Fruit fly (Drosophila melanogaster) whole organism, embryonic: ENCODE measurements around the gene CG3149.

Source experiments
- CG10209 ChIP-seq: fragments of 200-800 bp; sonication (Bioruptor generic); optimal IDR thresholded peaks from 3 replicates; lab custom pipeline; 2017; ENCODE audit warnings: missing biosample characterization, mild to moderate bottlenecking, missing genetic modification characterization, missing genetic modification reagents
- CG1024 ChIP-seq: fragments of 200-800 bp; sonication (Bioruptor generic); IDR thresholded peaks from 2 replicates; pipeline ENCODE4 v1.3.6; 2022; ENCODE audit warnings: missing biosample characterization, missing genetic modification characterization
- CG10366 ChIP-seq: fragments of 200-800 bp; sonication (Bioruptor generic); IDR thresholded peaks from 2 replicates; pipeline ENCODE4 v1.3.6; 2022; ENCODE audit warnings: missing biosample characterization, missing genetic modification characterization
- CG11398 ChIP-seq: fragments of 200-800 bp; sonication (Bioruptor generic); optimal IDR thresholded peaks from 2 replicates; lab custom pipeline; 2016; ENCODE audit warnings: missing biosample characterization, missing genetic modification characterization
- CG11696 ChIP-seq: fragments of 200-800 bp; sonication (Bioruptor generic); IDR thresholded peaks from 2 replicates; pipeline ENCODE4 v1.3.6; 2022; ENCODE audit warnings: missing biosample characterization, missing genetic modification characterization
- CG1233 ChIP-seq: fragments of 200-800 bp; sonication (Bioruptor generic); optimal IDR thresholded peaks from 4 replicates; lab custom pipeline; 2018; ENCODE audit warnings: missing biosample characterization, mild to moderate bottlenecking, missing genetic modification characterization
- CG12659 ChIP-seq: fragments of 200-800 bp; sonication (Bioruptor generic); optimal IDR thresholded peaks from 3 replicates; lab custom pipeline; 2017; ENCODE audit warnings: mild to moderate bottlenecking, missing biosample characterization, missing genetic modification reagents, missing genetic modification characterization
- CG12769 ChIP-seq: fragments of 200-800 bp; sonication (Bioruptor generic); optimal IDR thresholded peaks from 2 replicates; lab custom pipeline; 2019; ENCODE audit warnings: missing biosample characterization, mild to moderate bottlenecking, missing genetic modification characterization, moderate library complexity
- CG15514 ChIP-seq: fragments of 200-800 bp; sonication (Bioruptor generic); optimal IDR thresholded peaks from 3 replicates; lab custom pipeline; 2017; ENCODE audit warnings: missing biosample characterization, missing genetic modification characterization, mild to moderate bottlenecking, moderate library complexity, missing genetic modification reagents
- CG17361 ChIP-seq: fragments of 200-800 bp; sonication (Bioruptor generic); IDR thresholded peaks from 3 replicates; pipeline ENCODE4 v1.3.6; 2022; ENCODE audit warnings: missing biosample characterization, missing genetic modification characterization
- CG17385 ChIP-seq: fragments of 200-800 bp; sonication (Bioruptor generic); optimal IDR thresholded peaks from 3 replicates; lab custom pipeline; 2018; ENCODE audit warnings: missing biosample characterization, mild to moderate bottlenecking, missing genetic modification characterization
- CG17802 ChIP-seq: fragments of 200-800 bp; sonication (Bioruptor generic); optimal IDR thresholded peaks from 2 replicates; lab custom pipeline; 2018; ENCODE audit warnings: missing biosample characterization, mild to moderate bottlenecking, missing genetic modification characterization, moderate library complexity
- CG2129 ChIP-seq: fragments of 200-800 bp; sonication (Bioruptor generic); IDR thresholded peaks from 2 replicates; pipeline ENCODE4 v1.3.6; 2022; ENCODE audit warnings: missing biosample characterization, missing genetic modification characterization; ENCODE audit not compliant: partially characterized antibody
- CG32767 ChIP-seq: fragments of 200-800 bp; sonication (Bioruptor generic); IDR thresholded peaks from 2 replicates; pipeline ENCODE4 v1.3.6; 2022; ENCODE audit warnings: missing biosample characterization, missing genetic modification characterization
- CG3995 ChIP-seq: fragments of 200-800 bp; sonication (Bioruptor generic); optimal IDR thresholded peaks from 3 replicates; lab custom pipeline; 2016; ENCODE audit warnings: missing biosample characterization, missing genetic modification characterization
- CG4617 ChIP-seq: fragments of 200-800 bp; sonication (Bioruptor generic); optimal IDR thresholded peaks from 3 replicates; lab custom pipeline; 2016; ENCODE audit warnings: missing biosample characterization, missing genetic modification characterization, borderline replicate concordance
- CG4820 ChIP-seq: fragments of 200-800 bp; sonication (Bioruptor generic); optimal IDR thresholded peaks from 3 replicates; lab custom pipeline; 2016; ENCODE audit warnings: missing biosample characterization, missing genetic modification characterization
- CG5180 ChIP-seq: fragments of 200-800 bp; sonication (Bioruptor generic); optimal IDR thresholded peaks from 3 replicates; lab custom pipeline; 2017; ENCODE audit warnings: missing biosample characterization, missing genetic modification characterization, mild to moderate bottlenecking, moderate library complexity, missing genetic modification reagents
- CG8089 ChIP-seq: fragments of 200-800 bp; sonication (Bioruptor generic); optimal IDR thresholded peaks from 3 replicates; lab custom pipeline; 2016; ENCODE audit warnings: missing biosample characterization, missing genetic modification characterization
- CG8924 ChIP-seq: fragments of 200-800 bp; optimal IDR thresholded peaks from 3 replicates; lab custom pipeline; 2019; ENCODE audit warnings: missing biosample characterization, mild to moderate bottlenecking, missing genetic modification characterization, moderate library complexity
- CG9437 ChIP-seq: fragments of 200-800 bp; sonication (Bioruptor generic); optimal IDR thresholded peaks from 2 replicates; lab custom pipeline; 2018; ENCODE audit warnings: missing biosample characterization, mild to moderate bottlenecking, missing genetic modification characterization
- HLH54F ChIP-seq: fragments of 200-800 bp; sonication (Bioruptor generic); optimal IDR thresholded peaks from 3 replicates; lab custom pipeline; 2016; ENCODE audit warnings: missing biosample characterization, missing genetic modification characterization
- HmgZ ChIP-seq: fragments of 200-800 bp; sonication (Bioruptor generic); optimal IDR thresholded peaks from 2 replicates; lab custom pipeline; 2018; ENCODE audit warnings: missing biosample characterization, mild to moderate bottlenecking, missing genetic modification characterization
- Hr78 ChIP-seq, 2 experiments: fragments of 200-800 bp in 1 of 2; fragments of >200 bp in 1 of 2; sonication (Bioruptor generic) in 1 of 2; optimal IDR thresholded peaks; 2 replicates each; lab custom pipeline; 2017 to 2019; ENCODE audit warnings: missing biosample characterization in 2 of 2, missing genetic modification characterization in 2 of 2, mild to moderate bottlenecking in 1 of 2, moderate library complexity in 1 of 2
- Jarid2 ChIP-seq: fragments of 200-800 bp; sonication (Bioruptor generic); optimal IDR thresholded peaks from 3 replicates; lab custom pipeline; 2017; ENCODE audit warnings: mild to moderate bottlenecking, missing biosample characterization, missing genetic modification reagents, missing genetic modification characterization
- Kr ChIP-seq: fragments of 200-800 bp; sonication (Bioruptor generic); optimal IDR thresholded peaks from 2 replicates; lab custom pipeline; 2017; ENCODE audit warnings: missing biosample characterization, mild to moderate bottlenecking, missing genetic modification characterization
- Lhr ChIP-seq: fragments of 200-800 bp; sonication (Bioruptor generic); optimal IDR thresholded peaks from 3 replicates; lab custom pipeline; 2017; ENCODE audit warnings: mild to moderate bottlenecking, missing biosample characterization, missing genetic modification reagents, missing genetic modification characterization
- NK7.1 ChIP-seq: fragments of 200-800 bp; sonication (Bioruptor generic); optimal IDR thresholded peaks from 3 replicates; lab custom pipeline; 2016; ENCODE audit warnings: missing biosample characterization, missing genetic modification characterization
- ara ChIP-seq: fragments of 200-800 bp; sonication (Bioruptor generic); IDR thresholded peaks from 2 replicates; pipeline ENCODE4 v1.3.6; 2022; ENCODE audit warnings: missing biosample characterization, missing genetic modification characterization
- bab2 ChIP-seq: fragments of 200-800 bp; sonication (Bioruptor generic); optimal IDR thresholded peaks from 2 replicates; lab custom pipeline; 2016; ENCODE audit warnings: missing biosample characterization, missing genetic modification characterization
- bigmax ChIP-seq: fragments of 200-800 bp; sonication (Bioruptor generic); optimal IDR thresholded peaks from 2 replicates; lab custom pipeline; 2018; ENCODE audit warnings: missing biosample characterization, mild to moderate bottlenecking, missing genetic modification characterization
- cas ChIP-seq: fragments of 200-800 bp; sonication (Bioruptor generic); IDR thresholded peaks from 2 replicates; pipeline ENCODE4 v1.3.6; 2022; ENCODE audit warnings: missing biosample characterization, missing genetic modification characterization
- chm ChIP-seq: fragments of 200-800 bp; sonication (Bioruptor generic); IDR thresholded peaks from 2 replicates; pipeline ENCODE4 v1.3.6; 2022; ENCODE audit warnings: missing biosample characterization, missing genetic modification characterization
- croc ChIP-seq: fragments of 200-800 bp; sonication (Bioruptor generic); conservative IDR thresholded peaks from 3 replicates; pipeline ENCODE4 v1.3.6; 2022; ENCODE audit warnings: missing biosample characterization, missing genetic modification characterization
- da ChIP-seq: fragments of 200-800 bp; sonication (Bioruptor generic); optimal IDR thresholded peaks from 2 replicates; lab custom pipeline; 2016; ENCODE audit warnings: missing biosample characterization, missing genetic modification characterization
- esg ChIP-seq: fragments of 200-800 bp; sonication (Bioruptor generic); conservative IDR thresholded peaks from 2 replicates; pipeline ENCODE4 v1.3.6; 2022; ENCODE audit warnings: missing biosample characterization, missing genetic modification characterization
- fru ChIP-seq: fragments of >200 bp; optimal IDR thresholded peaks from 2 replicates; lab custom pipeline; 2017
- gcm ChIP-seq: fragments of 200-800 bp; sonication (Bioruptor generic); optimal IDR thresholded peaks from 2 replicates; lab custom pipeline; 2019; ENCODE audit warnings: missing biosample characterization, mild to moderate bottlenecking, missing genetic modification characterization, moderate library complexity
- inv ChIP-seq: fragments of 200-800 bp; sonication (Bioruptor generic); IDR thresholded peaks from 2 replicates; pipeline ENCODE4 v1.3.6; 2022; ENCODE audit warnings: missing biosample characterization, missing genetic modification characterization; ENCODE audit not compliant: partially characterized antibody
- lmd ChIP-seq: fragments of 200-800 bp; sonication (Bioruptor generic); IDR thresholded peaks from 2 replicates; pipeline ENCODE4 v1.3.6; 2022; ENCODE audit warnings: missing biosample characterization, missing genetic modification characterization
- nom ChIP-seq: fragments of 200-800 bp; sonication (Bioruptor generic); optimal IDR thresholded peaks from 2 replicates; lab custom pipeline; 2017; ENCODE audit warnings: missing biosample characterization, missing genetic modification characterization, mild to moderate bottlenecking, moderate library complexity, missing genetic modification reagents
- pan ChIP-seq, 4 experiments: fragments of >200 bp in 3 of 4; fragments of 200-800 bp in 1 of 4; sonication (Bioruptor generic) in 1 of 4; optimal IDR thresholded peaks in 3 of 4; IDR thresholded peaks in 1 of 4; 2 replicates each; pipeline versions ENCODE4 v1.3.6 to Lab custom; 2017 to 2022; ENCODE audit warnings: missing biosample characterization in 2 of 4, missing genetic modification characterization in 2 of 4, mixed read lengths in 1 of 4
- pnt ChIP-seq: fragments of 200-800 bp; sonication (Bioruptor generic); optimal IDR thresholded peaks from 3 replicates; lab custom pipeline; 2016; ENCODE audit warnings: missing biosample characterization, missing genetic modification characterization
- slou ChIP-seq: fragments of 200-800 bp; sonication (Bioruptor generic); optimal IDR thresholded peaks from 3 replicates; lab custom pipeline; 2016; ENCODE audit warnings: missing biosample characterization, missing genetic modification characterization
- sqz ChIP-seq: fragments of 200-800 bp; sonication (Bioruptor generic); optimal IDR thresholded peaks from 3 replicates; lab custom pipeline; 2018; ENCODE audit warnings: missing biosample characterization, mild to moderate bottlenecking, missing genetic modification characterization
- tio ChIP-seq: fragments of 200-800 bp; sonication (Bioruptor generic); optimal IDR thresholded peaks from 2 replicates; lab custom pipeline; 2017; ENCODE audit warnings: missing biosample characterization, missing genetic modification characterization, inconsistent platforms
- unpg ChIP-seq: fragments of 200-800 bp; sonication (Bioruptor generic); optimal IDR thresholded peaks from 3 replicates; lab custom pipeline; 2018; ENCODE audit warnings: missing biosample characterization, mild to moderate bottlenecking, missing genetic modification characterization, moderate library complexity

The CG3149 gene

dm6 chrX:5679079-5679932, 15.7 kb downstream of the CG3149 start (continued):
- peak; percentile 66 for TF ChIP-seq CG8089 (GFP tag; lab: Kevin White, UChicago)
- TF ChIP-seq CG2129, result no peak
- TF ChIP-seq CG12769 (tag; lab: Kevin White, UChicago), result no peak
- TF ChIP-seq CG5180, result no peak
- TF ChIP-seq bab2 (GFP tag; lab: Kevin White, UChicago), result peak; percentile 21
- no peak for TF ChIP-seq NK7.1 (GFP tag; lab: Kevin White, UChicago)
- 0 out of 2 replicates have a peak, but pooled peaks have one; percentile 28 for TF ChIP-seq lmd (GFP tag; lab: Robert Waterston, UW)
- no peak for TF ChIP-seq CG4617
- TF ChIP-seq gcm (GFP tag; lab: Kevin White, UChicago), result peak; percentile 3
- TF ChIP-seq ara (GFP tag; lab: Robert Waterston, UW), result 0 out of 2 replicates have a peak, but pooled peaks have one; percentile 46
- TF ChIP-seq HLH54F (GFP tag; lab: Kevin White, UChicago), result no peak
- peak; percentile 50 for TF ChIP-seq CG4820 (GFP tag; lab: Kevin White, UChicago)
- TF ChIP-seq da (GFP tag; lab: Kevin White, UChicago), result peak; percentile 8
- TF ChIP-seq bigmax, result no peak
- peak; percentile 35 for TF ChIP-seq CG9437 (GFP tag; lab: Kevin White, UChicago)
- TF ChIP-seq CG17385 (GFP tag; lab: Kevin White, UChicago), result peak; percentile 28
- TF ChIP-seq fru (lab: Kevin White, UChicago), result no peak
- peak; percentile 10 for TF ChIP-seq CG1233 (GFP tag; lab: Kevin White, UChicago)
- TF ChIP-seq CG3995, result no peak
- TF ChIP-seq CG32767 (GFP tag; lab: Robert Waterston, UW), result no peak
- no peak for TF ChIP-seq HmgZ (tag; lab: Kevin White, UChicago)
- TF ChIP-seq tio (GFP tag; lab: Kevin White, UChicago), result no peak
- 0 out of 3 replicates have a peak, but pooled peaks have one; percentile 50 for TF ChIP-seq CG17361 (GFP tag; lab: Robert Waterston, UW)
- TF ChIP-seq nom, result peak; percentile 6
- TF ChIP-seq CG17802 (tag; lab: Kevin White, UChicago), result no peak
- TF ChIP-seq Hr78 (GFP tag; optimal IDR thresholded peaks at IDR 0.05; lab: Kevin White, UChicago), result no peak
- TF ChIP-seq inv (GFP tag; lab: Robert Waterston, UW), result no peak
- no peak for TF ChIP-seq CG10366
- TF ChIP-seq Lhr (GFP tag; lab: Kevin White, UChicago), result peak; percentile 26
- TF ChIP-seq CG1024 (GFP tag; lab: Robert Waterston, UW), result no peak; the same call in 1 of the 2 replicates
- TF ChIP-seq Kr (GFP tag; lab: Kevin White, UChicago), result no peak
- TF ChIP-seq pan (optimal IDR thresholded peaks at IDR 0.05; lab: Kevin White, UChicago), result no peak
- peak in 1 of 2 experiments; percentile 33 for TF ChIP-seq pan (GFP tag; optimal IDR thresholded peaks at IDR 0.05 in 1 of 2, IDR thresholded peaks at IDR 0.05 in 1 of 2)
- TF ChIP-seq CG15514 (GFP tag; lab: Kevin White, UChicago), result peak; percentile 6
- TF ChIP-seq CG10209 (GFP tag; lab: Kevin White, UChicago), result peak; percentile 7
- TF ChIP-seq Jarid2 (GFP tag; lab: Kevin White, UChicago), result peak; percentile 6
- peak; percentile 24; the same call in 1 of the 2 replicates for TF ChIP-seq chm (GFP tag; lab: Robert Waterston, UW)
- peak; percentile 63 for TF ChIP-seq unpg (GFP tag; lab: Kevin White, UChicago)
- TF ChIP-seq esg, result no peak
- TF ChIP-seq CG11696 (GFP tag; lab: Robert Waterston, UW), result no peak
- TF ChIP-seq cas (GFP tag; lab: Robert Waterston, UW), result no peak
- TF ChIP-seq slou (GFP tag; lab: Kevin White, UChicago), result no peak
- TF ChIP-seq CG12659 (GFP tag; lab: Kevin White, UChicago), result peak; percentile 38
- peak; percentile 52 for TF ChIP-seq CG8924 (tag; lab: Kevin White, UChicago)
- peak; percentile 47 for TF ChIP-seq CG11398 (GFP tag; lab: Kevin White, UChicago)
- TF ChIP-seq sqz (GFP tag; lab: Kevin White, UChicago), result peak; percentile 88
- peak; percentile 41; the same call in 1 of the 3 replicates for TF ChIP-seq croc (GFP tag; lab: Robert Waterston, UW)
- TF ChIP-seq pnt (GFP tag; lab: Kevin White, UChicago), result peak; percentile 50
